Worm (Caenorhabditis elegans): ENCODE results near the gene ZC116.1.

- no peak for TF ChIP-seq cog-1 (tag; optimal IDR thresholded peaks at IDR 0.05)
- TF ChIP-seq ztf-29 (GFP tag; IDR thresholded peaks at IDR 0.05): no peak
- TF ChIP-seq med-1 (GFP tag; optimal IDR thresholded peaks at IDR 0.05; ENCODE audit: insufficient read depth): no peak
These were observed 39.6 kb downstream of the ZC116.1 start, which contains the start of gene gpa-9 for ce11 chrV:12649213-12649612.

Data from whole organism, midembryonic.